Fruit fly (Drosophila melanogaster): Measurements from ENCODE around the gene crim.

dm6 chr3L:11704902-11705546 lies 6.2 kb downstream of the crim start:
- no peak for TF ChIP-seq CG15710 (tag; optimal IDR thresholded peaks at IDR 0.05)
- TF ChIP-seq CG9948 (tag; optimal IDR thresholded peaks at IDR 0.05) = no peak
- no peak for TF ChIP-seq CG4496 (GFP tag; IDR thresholded peaks at IDR 0.05)
- TF ChIP-seq Ets98B (GFP tag; IDR thresholded peaks at IDR 0.05) = no peak
- no peak for TF ChIP-seq CG17806 (tag; optimal IDR thresholded peaks at IDR 0.05)
- no peak for TF ChIP-seq CG8301 (tag; optimal IDR thresholded peaks at IDR 0.05)
- no peak for TF ChIP-seq CG14655 (GFP tag; optimal IDR thresholded peaks at IDR 0.05)
- no peak for TF ChIP-seq CG10348 (GFP tag; IDR thresholded peaks at IDR 0.05)
- TF ChIP-seq CG34367 (tag; optimal IDR thresholded peaks at IDR 0.05) = no peak
- no peak for TF ChIP-seq CG13204 (GFP tag; optimal IDR thresholded peaks at IDR 0.05)
- TF ChIP-seq Pif1A (GFP tag; optimal IDR thresholded peaks at IDR 0.05) = no peak

Data from whole organism, pupa.